Worm (Caenorhabditis elegans) whole organism, L4 larva: ENCODE measurements around the gene C04F5.8.

Experiments used
- F37D6.2 ChIP-seq: sonication (generic microtip); optimal IDR thresholded peaks from 2 replicates; lab custom pipeline; 2016; ENCODE audit warnings: mild to moderate bottlenecking, missing genetic modification characterization, missing compliant biosample characterization
- T20F7.1 ChIP-seq: fragments of 200-800 bp; sonication (Bioruptor generic); optimal IDR thresholded peaks from 2 replicates; lab custom pipeline; 2018; ENCODE audit warnings: mild to moderate bottlenecking, missing genetic modification characterization, missing compliant biosample characterization
- T26A8.4 ChIP-seq: fragments of 200-800 bp; sonication (Bioruptor generic); IDR thresholded peaks from 2 replicates; pipeline ENCODE4 v1.3.6; 2022; ENCODE audit warnings: missing genetic modification characterization, missing compliant biosample characterization
- ZK337.2 ChIP-seq: fragments of 200-800 bp; sonication (Bioruptor generic); IDR thresholded peaks from 2 replicates; pipeline ENCODE4 v1.3.6; 2022; ENCODE audit warnings: missing genetic modification reagents, missing genetic modification characterization, missing compliant biosample characterization
- ceh-32 ChIP-seq: sonication (generic microtip); optimal IDR thresholded peaks from 2 replicates; lab custom pipeline; 2016; ENCODE audit warnings: mild to moderate bottlenecking, missing genetic modification characterization, missing compliant biosample characterization; ENCODE audit not compliant: poor library complexity
- ces-1 ChIP-seq: fragments of 150-350 bp; sonication (generic microtip); optimal IDR thresholded peaks from 4 replicates; lab custom pipeline; 2014; ENCODE audit warnings: missing biosample characterization, missing genetic modification reagents, missing genetic modification characterization
- daf-12 ChIP-seq: fragments of 150-350 bp; optimal IDR thresholded peaks from 2 replicates; lab custom pipeline; 2014; ENCODE audit warnings: missing biosample characterization, missing genetic modification reagents, missing genetic modification characterization
- dmd-8 ChIP-seq: fragments of 200-800 bp; sonication (Bioruptor generic); IDR thresholded peaks from 2 replicates; pipeline ENCODE4 v1.3.6; 2022; ENCODE audit warnings: missing genetic modification characterization, missing compliant biosample characterization
- dve-1 ChIP-seq: sonication (generic microtip); optimal IDR thresholded peaks from 2 replicates; lab custom pipeline; 2017; ENCODE audit warnings: antibody characterized with exemption, mild to moderate bottlenecking, missing genetic modification characterization, missing compliant biosample characterization; ENCODE audit not compliant: insufficient read depth
- egl-27 ChIP-seq: sonication (generic microtip); optimal IDR thresholded peaks from 3 replicates; lab custom pipeline; 2017; ENCODE audit warnings: missing biosample characterization, missing genetic modification reagents, missing genetic modification characterization
- fos-1 ChIP-seq: fragments of 150-350 bp; optimal IDR thresholded peaks from 2 replicates; lab custom pipeline; 2014; ENCODE audit warnings: missing biosample characterization, missing genetic modification characterization
- hlh-11 ChIP-seq: fragments of 200-800 bp; sonication (Bioruptor generic); optimal IDR thresholded peaks from 2 replicates; lab custom pipeline; 2018; ENCODE audit warnings: mild to moderate bottlenecking, missing genetic modification characterization, missing compliant biosample characterization
- lim-7 ChIP-seq: fragments of 200-800 bp; sonication (Bioruptor generic); IDR thresholded peaks from 2 replicates; pipeline ENCODE4 v1.3.6; 2022; ENCODE audit warnings: missing genetic modification characterization, missing compliant biosample characterization
- madf-9 ChIP-seq: fragments of 200-800 bp; sonication (Bioruptor generic); conservative IDR thresholded peaks from 2 replicates; pipeline ENCODE4 v1.3.6; 2022; ENCODE audit warnings: missing genetic modification reagents, missing genetic modification characterization, missing compliant biosample characterization
- mdl-1 ChIP-seq, 2 experiments: fragments of 150-350 bp in 1 of 2; sonication (generic microtip) in 1 of 2; optimal IDR thresholded peaks; 2 replicates each; lab custom pipeline; 2014 to 2017; ENCODE audit warnings: missing biosample characterization in 2 of 2, missing genetic modification characterization in 2 of 2
- mep-1 ChIP-seq: fragments of 150-350 bp; sonication (generic microtip); optimal IDR thresholded peaks from 3 replicates; lab custom pipeline; 2014; ENCODE audit warnings: missing biosample characterization, missing genetic modification characterization
- mes-2 ChIP-seq: sonication (generic microtip); optimal IDR thresholded peaks from 2 replicates; lab custom pipeline; 2016; ENCODE audit warnings: missing genotype, mild to moderate bottlenecking, missing genetic modification characterization, missing compliant biosample characterization; ENCODE audit not compliant: poor library complexity, severe bottlenecking
- nhr-25 ChIP-seq: sonication (generic microtip); optimal IDR thresholded peaks from 2 replicates; lab custom pipeline; 2017; ENCODE audit warnings: missing genetic modification characterization, mild to moderate bottlenecking, missing compliant biosample characterization, antibody characterized with exemption, moderate library complexity, borderline replicate concordance; ENCODE audit not compliant: insufficient read depth
- nhr-42 ChIP-seq: fragments of 200-800 bp; sonication (Bioruptor generic); IDR thresholded peaks from 2 replicates; pipeline ENCODE4 v1.3.6; 2022; ENCODE audit warnings: missing genetic modification characterization, missing compliant biosample characterization
- nhr-76 ChIP-seq: fragments of 150-350 bp; optimal IDR thresholded peaks from 2 replicates; lab custom pipeline; 2014; ENCODE audit warnings: missing biosample characterization, missing genetic modification characterization
- nhr-77 ChIP-seq: fragments of 150-350 bp; optimal IDR thresholded peaks from 2 replicates; lab custom pipeline; 2014; ENCODE audit warnings: missing biosample characterization, missing genetic modification characterization
- pha-4 ChIP-seq, 2 experiments: fragments of 150-350 bp in 1 of 2; fragments of 200-800 bp in 1 of 2; sonication (Bioruptor generic) in 1 of 2; IDR thresholded peaks in 1 of 2; optimal IDR thresholded peaks in 1 of 2; 2 replicates each; pipeline versions ENCODE4 v1.3.6 to Lab custom; 2014 to 2022; ENCODE audit warnings: missing genetic modification characterization in 2 of 2, missing genetic modification reagents in 2 of 2, missing biosample characterization in 1 of 2, missing compliant biosample characterization in 1 of 2
- rbr-2 ChIP-seq: sonication (generic microtip); optimal IDR thresholded peaks from 2 replicates; lab custom pipeline; 2016; ENCODE audit warnings: missing genotype, missing genetic modification characterization, missing compliant biosample characterization
- spr-1 ChIP-seq: sonication (generic microtip); optimal IDR thresholded peaks from 2 replicates; lab custom pipeline; 2016; ENCODE audit warnings: mild to moderate bottlenecking, missing genetic modification characterization, missing compliant biosample characterization
- tag-97 ChIP-seq: fragments of 200-800 bp; sonication (Bioruptor generic); IDR thresholded peaks from 2 replicates; pipeline ENCODE4 v1.3.6; 2022; ENCODE audit warnings: missing genetic modification characterization, missing compliant biosample characterization
- tra-1 ChIP-seq: fragments of 200-800 bp; sonication (Bioruptor generic); IDR thresholded peaks from 2 replicates; pipeline ENCODE4 v1.3.6; 2022; ENCODE audit warnings: missing genetic modification reagents, missing genetic modification characterization, missing compliant biosample characterization
- unc-39 ChIP-seq: sonication (generic microtip); optimal IDR thresholded peaks from 2 replicates; lab custom pipeline; 2017; ENCODE audit warnings: missing biosample characterization, missing genetic modification characterization
- unc-62 ChIP-seq, 3 experiments: fragments of 150-350 bp in 1 of 3; sonication (generic microtip); optimal IDR thresholded peaks in 2 of 3; peaks in 1 of 3; 1 replicate in 1 of 3; 2 replicates in 2 of 3; lab custom pipeline; 2014 to 2017; ENCODE audit warnings: missing biosample characterization in 3 of 3, missing genetic modification characterization in 3 of 3, missing genetic modification reagents in 3 of 3, missing genotype in 1 of 3
- vab-7 ChIP-seq: fragments of 200-800 bp; sonication (Bioruptor generic); IDR thresholded peaks from 2 replicates; pipeline ENCODE4 v1.3.6; 2022; ENCODE audit warnings: missing genetic modification reagents, missing genetic modification characterization, missing compliant biosample characterization
- zag-1 ChIP-seq: fragments of 150-350 bp; optimal IDR thresholded peaks from 2 replicates; lab custom pipeline; 2014; ENCODE audit warnings: missing biosample characterization, missing genetic modification characterization
- zfp-2 ChIP-seq: sonication (generic microtip); optimal IDR thresholded peaks from 2 replicates; lab custom pipeline; 2016; ENCODE audit warnings: mild to moderate bottlenecking, missing genetic modification characterization, missing compliant biosample characterization
- zfp-3 ChIP-seq: fragments of 200-800 bp; sonication (Bioruptor generic); conservative IDR thresholded peaks from 2 replicates; pipeline ENCODE4 v1.3.6; 2022; ENCODE audit warnings: missing genetic modification reagents, missing genetic modification characterization, missing compliant biosample characterization
- ztf-7 ChIP-seq: fragments of 150-350 bp; optimal IDR thresholded peaks from 2 replicates; lab custom pipeline; 2014; ENCODE audit warnings: missing biosample characterization, missing genetic modification characterization

Gene C04F5.8

DNA sequence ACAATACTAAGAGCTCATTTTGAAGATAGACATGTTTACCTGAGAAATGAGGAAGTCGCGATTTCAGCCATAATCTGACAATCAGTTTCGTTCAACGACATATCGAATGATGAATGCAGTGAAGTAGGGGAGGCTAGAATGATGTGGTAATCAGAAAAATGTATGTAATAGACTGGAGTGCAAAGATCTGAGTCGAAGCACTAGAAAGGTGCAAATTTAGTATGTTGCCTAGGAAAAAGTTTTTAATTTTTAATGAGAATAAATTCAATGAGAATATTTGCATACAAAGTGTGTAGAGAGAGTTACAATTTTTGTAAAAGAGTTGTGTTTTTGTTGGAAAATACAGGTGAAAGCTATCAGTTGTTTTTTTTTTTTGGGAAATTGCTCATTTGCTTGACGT is 8.6 kb downstream of the C04F5.8 start, which contains the start of gene srab-2:
Gene srab-2, minus strand, starts transcription at position 101 of the 400 bp plus-strand sequence.
- TF ChIP-seq hlh-11 (tag; lab: Kevin White, UChicago) (no peak), T26A8.4 (GFP tag; lab: Robert Waterston, UW) (no peak), vab-7 (GFP tag; lab: Robert Waterston, UW) (no peak), nhr-42 (GFP tag; lab: Robert Waterston, UW) (no peak), F37D6.2 (tag; lab: Kevin White, UChicago) (no peak), dmd-8 (GFP tag; lab: Robert Waterston, UW) (no peak), fos-1 (tag; lab: Kevin White, UChicago) (no peak), ztf-7 (tag; lab: Kevin White, UChicago) (no peak), ceh-32 (tag; lab: Kevin White, UChicago) (no peak), lim-7 (no peak), mdl-1 (tag; optimal IDR thresholded peaks at IDR 0.05; lab: Kevin White, UChicago) (no peak), madf-9 (GFP tag; lab: Robert Waterston, UW) (no peak), egl-27 (tag; lab: Kevin White, UChicago) (no peak), tag-97 (GFP tag; lab: Robert Waterston, UW) (no peak), unc-39 (no peak), rbr-2 (tag; lab: Kevin White, UChicago) (no peak), daf-12 (no peak), dve-1 (tag; lab: Kevin White, UChicago) (no peak), ces-1 (GFP tag; lab: Kevin White, UChicago) (no peak), nhr-25 (tag; lab: Kevin White, UChicago) (no peak)
- TF ChIP-seq, all 104 proteins: peak for 0

DNA sequence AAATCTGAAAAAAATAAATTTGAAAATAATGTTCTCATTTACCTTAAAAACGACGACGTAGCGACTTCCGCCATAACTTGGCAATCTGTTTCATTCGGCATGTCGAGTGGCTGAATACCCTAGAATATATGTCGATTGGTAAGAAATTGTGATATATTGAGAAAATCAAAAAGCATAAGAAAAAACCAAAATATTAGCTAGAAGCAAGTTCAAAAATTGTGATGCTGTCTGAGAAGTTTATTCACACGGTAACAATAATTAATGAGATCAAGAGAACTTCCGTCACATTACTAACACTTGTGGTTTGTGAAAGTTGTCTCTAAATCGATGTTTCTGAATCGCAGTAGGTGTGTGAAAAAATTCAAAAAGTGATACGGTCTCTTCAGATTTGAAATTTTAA is 11.5 kb downstream of the C04F5.8 start, which contains the start of gene srab-1:
Gene srab-1, minus strand, starts transcription at position 101 of the 400 bp plus-strand sequence.
- no peak for TF ChIP-seq pha-4 (GFP tag; IDR thresholded peaks at IDR 0.05; lab: Robert Waterston, UW)
- TF ChIP-seq pha-4 (tag; optimal IDR thresholded peaks at IDR 0.05; lab: Kevin White, UChicago) = no peak
- no peak for TF ChIP-seq fos-1 (tag; lab: Kevin White, UChicago)
- no peak for TF ChIP-seq mdl-1 (tag; optimal IDR thresholded peaks at IDR 0.05; lab: Kevin White, UChicago)
- no peak for TF ChIP-seq zfp-2
- TF ChIP-seq mep-1 (tag; lab: Kevin White, UChicago) = no peak
- no peak for TF ChIP-seq zag-1
- TF ChIP-seq zfp-3 (GFP tag; lab: Robert Waterston, UW) = no peak
- TF ChIP-seq dve-1 (tag; lab: Kevin White, UChicago) = no peak
- no peak for TF ChIP-seq T20F7.1 (GFP tag; lab: Kevin White, UChicago)
- TF ChIP-seq T26A8.4 (GFP tag; lab: Robert Waterston, UW) = no peak
- no peak for TF ChIP-seq daf-12
- no peak for TF ChIP-seq ZK337.2 (GFP tag; lab: Robert Waterston, UW)

DNA sequence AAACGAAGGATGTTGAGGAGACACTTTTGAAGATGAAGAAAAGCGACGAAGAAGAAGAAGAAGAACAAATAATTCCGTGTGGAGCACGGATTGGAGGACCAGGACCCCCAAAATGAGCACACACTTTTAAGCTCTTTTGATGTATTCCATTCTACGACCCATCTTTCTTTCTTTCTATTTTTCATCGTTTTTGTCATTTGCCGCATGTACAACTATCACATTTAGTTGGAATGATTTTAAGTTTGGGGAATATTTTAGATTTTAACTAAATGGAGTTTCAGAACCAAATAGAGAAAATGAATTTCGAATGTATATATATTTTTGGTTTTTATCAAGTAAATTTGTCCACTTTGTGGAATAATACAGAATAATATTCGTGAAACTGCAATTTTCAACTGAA is 14.6 kb downstream of the C04F5.8 start, which contains the start of gene unc-46:
Gene unc-46, minus strand, starts transcription at position 101 of the 400 bp plus-strand sequence.
- no peak for TF ChIP-seq ceh-32 (tag; lab: Kevin White, UChicago)
- peak in 1 of 2 experiments; percentile 61 for TF ChIP-seq unc-62 (GFP tag; optimal IDR thresholded peaks at IDR 0.05 in 1 of 2; lab: Kevin White, UChicago)
- TF ChIP-seq unc-62 (tag; optimal IDR thresholded peaks at IDR 0.05; lab: Kevin White, UChicago) = no peak

DNA sequence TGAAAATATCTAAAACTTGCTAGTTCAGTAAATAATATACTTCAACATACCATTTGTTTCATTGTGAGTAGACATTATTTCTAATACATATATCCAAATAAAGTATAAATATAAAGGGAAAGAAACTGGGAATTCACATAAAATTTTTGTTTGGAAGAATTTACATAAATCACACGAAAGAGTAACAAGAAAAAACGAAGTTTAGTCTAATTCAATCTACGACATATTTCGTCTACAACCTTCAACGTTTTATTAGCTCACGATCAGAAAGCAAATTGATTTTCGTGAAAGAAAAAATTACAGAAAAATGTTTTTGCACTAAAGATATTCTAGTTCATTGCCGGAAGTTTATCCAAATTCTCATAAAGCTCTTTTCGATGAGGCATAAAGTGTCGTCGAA is 16.5 kb downstream of the C04F5.8 start, which contains the start of gene C04F5.2:
Gene C04F5.2, minus strand, starts transcription at position 101 of the 400 bp plus-strand sequence.
- no peak for TF ChIP-seq nhr-77 (tag; lab: Kevin White, UChicago)
- TF ChIP-seq tra-1 (GFP tag; lab: Robert Waterston, UW) = no peak
- no peak for TF ChIP-seq mes-2 (tag; lab: Kevin White, UChicago)
- no peak for TF ChIP-seq spr-1 (tag; lab: Kevin White, UChicago)
- TF ChIP-seq zfp-3 (GFP tag; lab: Robert Waterston, UW) = no peak
- no peak for TF ChIP-seq nhr-76 (tag; lab: Kevin White, UChicago)
- TF ChIP-seq, all 104 proteins: peak for 0
